Fruit fly (Drosophila melanogaster) whole organism, embryonic: Measurements from ENCODE around the gene RpL14.

Experiments used
- Atf6 ChIP-seq: fragments of 200-800 bp; sonication (Bioruptor generic); IDR thresholded peaks from 2 replicates; pipeline ENCODE4 v1.3.6; 2022; ENCODE audit warnings: missing biosample characterization, missing genetic modification characterization
- Blimp-1 ChIP-seq: fragments of 200-800 bp; sonication (Bioruptor generic); optimal IDR thresholded peaks from 3 replicates; lab custom pipeline; 2018; ENCODE audit warnings: missing biosample characterization, missing genetic modification characterization, mild to moderate bottlenecking, moderate library complexity, missing genetic modification reagents
- C15 ChIP-seq: fragments of 200-800 bp; sonication (Bioruptor generic); IDR thresholded peaks from 3 replicates; pipeline ENCODE4 v1.3.6; 2022; ENCODE audit warnings: missing biosample characterization, missing genetic modification characterization
- CG10147 ChIP-seq: fragments of 200-800 bp; sonication (Bioruptor generic); optimal IDR thresholded peaks from 2 replicates; lab custom pipeline; 2019; ENCODE audit warnings: missing biosample characterization, mild to moderate bottlenecking, missing genetic modification characterization, moderate library complexity
- CG10654 ChIP-seq: fragments of 200-800 bp; sonication (Bioruptor generic); optimal IDR thresholded peaks from 2 replicates; lab custom pipeline; 2016; ENCODE audit warnings: missing biosample characterization, missing genetic modification characterization
- CG12219 ChIP-seq: fragments of 200-800 bp; sonication (Bioruptor generic); optimal IDR thresholded peaks from 3 replicates; lab custom pipeline; 2018; ENCODE audit warnings: missing biosample characterization, mild to moderate bottlenecking, missing genetic modification characterization
- CG12299 ChIP-seq: fragments of 200-800 bp; sonication (Bioruptor generic); optimal IDR thresholded peaks from 2 replicates; lab custom pipeline; 2018; ENCODE audit warnings: missing biosample characterization, mild to moderate bottlenecking, missing genetic modification characterization
- CG12391 ChIP-seq: fragments of 200-800 bp; sonication (Bioruptor generic); optimal IDR thresholded peaks from 3 replicates; lab custom pipeline; 2018; ENCODE audit warnings: missing biosample characterization, mild to moderate bottlenecking, missing genetic modification characterization, moderate library complexity
- CG12744 ChIP-seq: fragments of 200-800 bp; sonication (Bioruptor generic); optimal IDR thresholded peaks from 2 replicates; lab custom pipeline; 2016; ENCODE audit warnings: missing biosample characterization, missing genetic modification characterization
- CG14050 ChIP-seq: fragments of 200-800 bp; sonication (Bioruptor generic); IDR thresholded peaks from 3 replicates; pipeline ENCODE4 v1.3.6; 2022; ENCODE audit warnings: missing biosample characterization, missing genetic modification characterization
- CG17361 ChIP-seq: fragments of 200-800 bp; sonication (Bioruptor generic); IDR thresholded peaks from 3 replicates; pipeline ENCODE4 v1.3.6; 2022; ENCODE audit warnings: missing biosample characterization, missing genetic modification characterization
- CG2712 ChIP-seq: fragments of 200-800 bp; optimal IDR thresholded peaks from 3 replicates; lab custom pipeline; 2019; ENCODE audit warnings: missing biosample characterization, mild to moderate bottlenecking, missing genetic modification characterization, moderate library complexity
- CG2889 ChIP-seq: fragments of 200-800 bp; sonication (Bioruptor generic); IDR thresholded peaks from 3 replicates; pipeline ENCODE4 v1.3.6; 2022; ENCODE audit warnings: missing biosample characterization, missing genetic modification characterization
- CG3065 ChIP-seq: fragments of 200-800 bp; sonication (Bioruptor generic); optimal IDR thresholded peaks from 2 replicates; lab custom pipeline; 2016; ENCODE audit warnings: missing biosample characterization, missing genetic modification characterization
- CG34224 ChIP-seq: fragments of 200-800 bp; sonication (Bioruptor generic); IDR thresholded peaks from 3 replicates; pipeline ENCODE4 v1.3.6; 2022; ENCODE audit warnings: missing biosample characterization, missing genetic modification characterization; ENCODE audit not compliant: partially characterized antibody
- CG3726 ChIP-seq: fragments of 200-800 bp; sonication (Bioruptor generic); IDR thresholded peaks from 3 replicates; pipeline ENCODE4, ENCODE4 v1.3.6; 2022; ENCODE audit warnings: missing biosample characterization, missing genetic modification characterization
- CG5953 ChIP-seq: fragments of 200-800 bp; sonication (Bioruptor generic); IDR thresholded peaks from 2 replicates; pipeline ENCODE4 v1.3.6; 2022; ENCODE audit warnings: missing biosample characterization, missing genetic modification characterization
- CG6654 ChIP-seq: fragments of 200-800 bp; sonication (Bioruptor generic); optimal IDR thresholded peaks from 2 replicates; lab custom pipeline; 2017; ENCODE audit warnings: missing biosample characterization, mild to moderate bottlenecking, missing genetic modification characterization
- CG8290 ChIP-seq, 3 experiments: fragments of 200-800 bp; sonication (Bioruptor generic); optimal IDR thresholded peaks; 2 replicates each; lab custom pipeline; 2016 to 2019; ENCODE audit warnings: missing biosample characterization in 3 of 3, missing genetic modification characterization in 3 of 3, mild to moderate bottlenecking in 2 of 3, moderate library complexity in 1 of 3
- CG8478 ChIP-seq: fragments of >200 bp; optimal IDR thresholded peaks from 2 replicates; lab custom pipeline; 2018
- CHES-1-like ChIP-seq: fragments of 200-800 bp; sonication (Bioruptor generic); optimal IDR thresholded peaks from 2 replicates; lab custom pipeline; 2016; ENCODE audit warnings: missing biosample characterization, missing genetic modification characterization
- HLH3B ChIP-seq: fragments of 200-800 bp; sonication (Bioruptor generic); IDR thresholded peaks from 2 replicates; pipeline ENCODE4 v1.3.6; 2022; ENCODE audit warnings: missing biosample characterization, missing genetic modification characterization
- HLH54F ChIP-seq: fragments of 200-800 bp; sonication (Bioruptor generic); optimal IDR thresholded peaks from 3 replicates; lab custom pipeline; 2016; ENCODE audit warnings: missing biosample characterization, missing genetic modification characterization
- Hmr ChIP-seq: fragments of 200-800 bp; sonication (Bioruptor generic); optimal IDR thresholded peaks from 3 replicates; lab custom pipeline; 2017; ENCODE audit warnings: mild to moderate bottlenecking, missing biosample characterization, missing genetic modification reagents, missing genetic modification characterization
- Mad ChIP-seq: fragments of 200-800 bp; sonication (Bioruptor generic); optimal IDR thresholded peaks from 2 replicates; lab custom pipeline; 2016; ENCODE audit warnings: missing biosample characterization, missing genetic modification characterization
- Nf-YC ChIP-seq: fragments of 200-800 bp; optimal IDR thresholded peaks from 3 replicates; lab custom pipeline; 2019; ENCODE audit warnings: missing biosample characterization, mild to moderate bottlenecking, missing genetic modification characterization, moderate library complexity
- Pdp1 ChIP-seq, 2 experiments: fragments of 200-800 bp; sonication (Bioruptor generic); optimal IDR thresholded peaks; 3 replicates each; lab custom pipeline; 2016; ENCODE audit warnings: missing biosample characterization in 2 of 2, missing genetic modification characterization in 2 of 2, mild to moderate bottlenecking in 1 of 2, moderate library complexity in 1 of 2
- Poxn ChIP-seq: fragments of 200-800 bp; sonication (Bioruptor generic); IDR thresholded peaks from 2 replicates; pipeline ENCODE4 v1.3.6; 2022; ENCODE audit warnings: missing biosample characterization, missing genetic modification characterization
- Usf ChIP-seq: fragments of 200-800 bp; sonication (Bioruptor generic); optimal IDR thresholded peaks from 2 replicates; lab custom pipeline; 2017; ENCODE audit warnings: missing genotype, missing biosample characterization, missing genetic modification characterization
- Xrp1 ChIP-seq: fragments of 200-800 bp; sonication (Bioruptor generic); IDR thresholded peaks from 2 replicates; pipeline ENCODE4 v1.3.6; 2022; ENCODE audit warnings: missing biosample characterization, missing genetic modification characterization
- al ChIP-seq: fragments of 200-800 bp; sonication (Bioruptor generic); IDR thresholded peaks from 2 replicates; pipeline ENCODE4 v1.3.6; 2022; ENCODE audit warnings: missing biosample characterization, missing genetic modification characterization
- amos ChIP-seq: fragments of 200-800 bp; sonication (Bioruptor generic); IDR thresholded peaks from 2 replicates; pipeline ENCODE4 v1.3.6; 2022; ENCODE audit warnings: missing biosample characterization, missing genetic modification characterization; ENCODE audit not compliant: partially characterized antibody
- az2 ChIP-seq: fragments of 200-800 bp; sonication (Bioruptor generic); optimal IDR thresholded peaks from 3 replicates; lab custom pipeline; 2016; ENCODE audit warnings: missing biosample characterization, missing genetic modification characterization
- br ChIP-seq: fragments of >200 bp; optimal IDR thresholded peaks from 2 replicates; lab custom pipeline; 2017
- dmrt11E ChIP-seq: fragments of 200-800 bp; sonication (Bioruptor generic); optimal IDR thresholded peaks from 3 replicates; lab custom pipeline; 2018; ENCODE audit warnings: missing biosample characterization, mild to moderate bottlenecking, missing genetic modification characterization, moderate library complexity
- emc ChIP-seq: fragments of 200-800 bp; sonication (Bioruptor generic); optimal IDR thresholded peaks from 2 replicates; lab custom pipeline; 2016; ENCODE audit warnings: missing biosample characterization, missing genetic modification characterization
- exex ChIP-seq: fragments of 200-800 bp; sonication (Bioruptor generic); optimal IDR thresholded peaks from 4 replicates; lab custom pipeline; 2018; ENCODE audit warnings: missing biosample characterization, mild to moderate bottlenecking, missing genetic modification characterization, moderate library complexity
- grau ChIP-seq: fragments of 200-800 bp; optimal IDR thresholded peaks from 3 replicates; lab custom pipeline; 2019; ENCODE audit warnings: missing biosample characterization, mild to moderate bottlenecking, missing genetic modification characterization, moderate library complexity
- lmd ChIP-seq: fragments of 200-800 bp; sonication (Bioruptor generic); IDR thresholded peaks from 2 replicates; pipeline ENCODE4 v1.3.6; 2022; ENCODE audit warnings: missing biosample characterization, missing genetic modification characterization
- lola ChIP-seq, 3 experiments: fragments of >200 bp in 2 of 3; fragments of 200-800 bp in 1 of 3; sonication (Bioruptor generic) in 1 of 3; optimal IDR thresholded peaks; 2 replicates each; lab custom pipeline; 2017 to 2019; ENCODE audit warnings: missing biosample characterization in 3 of 3, missing genetic modification characterization in 3 of 3, mild to moderate bottlenecking in 1 of 3, moderate library complexity in 1 of 3
- lov ChIP-seq, 2 experiments: fragments of 200-800 bp in 1 of 2; fragments of >200 bp in 1 of 2; sonication (Bioruptor generic) in 1 of 2; IDR thresholded peaks in 1 of 2; optimal IDR thresholded peaks in 1 of 2; 2 replicates in 1 of 2; 3 replicates in 1 of 2; pipeline versions ENCODE4 v1.3.6 to Lab custom; 2017 to 2022; ENCODE audit warnings: missing biosample characterization in 1 of 2, missing genetic modification characterization in 1 of 2
- prd ChIP-seq, 3 experiments: fragments of >200 bp in 2 of 3; fragments of 200-800 bp in 1 of 3; sonication (Bioruptor generic) in 1 of 3; optimal IDR thresholded peaks in 2 of 3; IDR thresholded peaks in 1 of 3; 2 replicates in 2 of 3; 3 replicates in 1 of 3; pipeline versions ENCODE4 v1.3.6 to Lab custom; 2017 to 2022; ENCODE audit warnings: missing biosample characterization in 1 of 3, missing genetic modification characterization in 1 of 3
- sd ChIP-seq: fragments of 200-800 bp; sonication (Bioruptor generic); optimal IDR thresholded peaks from 3 replicates; lab custom pipeline; 2018; ENCODE audit warnings: missing biosample characterization, mild to moderate bottlenecking, missing genetic modification characterization, moderate library complexity
- shn ChIP-seq: fragments of 200-800 bp; sonication (Bioruptor generic); optimal IDR thresholded peaks from 3 replicates; lab custom pipeline; 2016; ENCODE audit warnings: missing biosample characterization, missing genetic modification characterization
- toy ChIP-seq: fragments of 200-800 bp; sonication (Bioruptor generic); IDR thresholded peaks from 2 replicates; pipeline ENCODE4 v1.3.6; 2022; ENCODE audit warnings: missing biosample characterization, missing genetic modification characterization
- trem ChIP-seq: fragments of 200-800 bp; optimal IDR thresholded peaks from 3 replicates; lab custom pipeline; 2019; ENCODE audit warnings: missing biosample characterization, mild to moderate bottlenecking, missing genetic modification characterization, moderate library complexity
- zen2 ChIP-seq: fragments of 200-800 bp; sonication (Bioruptor generic); IDR thresholded peaks from 3 replicates; pipeline ENCODE4 v1.3.6; 2022; ENCODE audit warnings: missing biosample characterization, missing genetic modification characterization; ENCODE audit not compliant: partially characterized antibody

Gene RpL14

DNA sequence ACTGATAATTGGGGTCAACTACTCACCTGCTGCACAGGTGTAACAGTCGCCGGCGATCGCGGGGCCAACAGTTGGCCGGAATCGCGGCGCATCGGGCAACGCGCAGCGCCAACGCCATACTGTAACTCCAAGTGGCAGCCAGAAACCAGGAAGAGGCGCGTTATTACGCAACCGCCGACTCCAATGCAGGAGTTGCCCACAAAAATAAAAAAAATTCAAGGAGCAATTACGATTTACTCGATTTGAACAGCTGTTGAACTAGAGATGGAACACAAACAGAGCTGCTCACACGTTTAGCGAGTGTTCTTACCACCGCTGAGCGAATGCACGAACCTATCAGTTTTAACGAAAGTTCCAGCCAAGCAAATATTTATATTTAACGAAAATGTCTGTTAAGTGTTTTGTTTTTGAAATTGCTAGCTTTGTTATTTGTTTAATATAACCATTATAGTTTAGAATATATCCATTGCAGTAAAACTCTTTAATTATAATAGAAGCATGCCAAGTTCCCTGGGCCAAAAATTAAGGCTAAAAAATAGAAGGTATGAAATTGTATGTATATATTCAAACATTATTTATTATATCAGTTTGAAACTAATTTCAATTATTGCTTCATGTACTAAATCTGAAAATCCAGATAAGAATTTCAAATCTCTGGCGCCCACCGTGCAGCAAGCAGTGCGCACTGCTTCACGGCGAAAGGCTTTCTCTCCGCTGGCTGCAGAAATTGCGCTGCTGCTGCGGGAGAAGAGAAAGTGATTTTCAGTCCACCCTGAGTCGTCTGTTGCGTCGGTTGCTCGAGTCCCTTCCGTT, 3.3 kb downstream of the RpL14 start, which contains the start of the genes CG5989 and CG6282 (continued):
- TF ChIP-seq lola (GFP tag; optimal IDR thresholded peaks at IDR 0.05; lab: Kevin White, UChicago) (peak in 1 of 3 experiments; percentile 25), amos (GFP tag; lab: Robert Waterston, UW) (peak; percentile 65), CG34224 (GFP tag; lab: Robert Waterston, UW) (peak; percentile 52; the same call in 2 of the 3 replicates), CG12391 (tag; lab: Kevin White, UChicago) (peak; percentile 65), CG2712 (peak; percentile 24), CG12219 (peak; percentile 45), CG3065 (GFP tag; lab: Kevin White, UChicago) (no peak), CG6654 (GFP tag; lab: Kevin White, UChicago) (no peak), prd (optimal IDR thresholded peaks at IDR 0.05; lab: Kevin White, UChicago) (no peak), prd (GFP tag; IDR thresholded peaks at IDR 0.05; lab: Robert Waterston, UW) (0 out of 3 replicates have a peak, but pooled peaks have one; percentile 35), zen2 (GFP tag; lab: Robert Waterston, UW) (no peak; the same call in 2 of the 3 replicates), CG12299 (tag; lab: Kevin White, UChicago) (peak; percentile 32), CG12744 (GFP tag; lab: Kevin White, UChicago) (no peak), sd (tag; lab: Kevin White, UChicago) (peak; percentile 82), lov (optimal IDR thresholded peaks at IDR 0.05; lab: Kevin White, UChicago) (no peak), lov (GFP tag; IDR thresholded peaks at IDR 0.05; lab: Robert Waterston, UW) (peak; percentile 68), lmd (GFP tag; lab: Robert Waterston, UW) (no peak), Usf (GFP tag; lab: Kevin White, UChicago) (no peak), HLH54F (GFP tag; lab: Kevin White, UChicago) (peak; percentile 46), Xrp1 (GFP tag; lab: Robert Waterston, UW) (peak; percentile 57), CG10147 (peak; percentile 9), CG17361 (GFP tag; lab: Robert Waterston, UW) (peak; percentile 36; the same call in 2 of the 3 replicates), trem (tag; lab: Kevin White, UChicago) (peak; percentile 84), Hmr (GFP tag; lab: Kevin White, UChicago) (peak; percentile 57), al (no peak), br (lab: Kevin White, UChicago) (no peak), shn (no peak), CG10654 (GFP tag; lab: Kevin White, UChicago) (no peak), Mad (GFP tag; lab: Kevin White, UChicago) (no peak), Blimp-1 (peak; percentile 67), az2 (peak; percentile 28), CG14050 (GFP tag; lab: Robert Waterston, UW) (no peak), grau (tag; lab: Kevin White, UChicago) (peak; percentile 49), dmrt11E (peak; percentile 31), CHES-1-like (GFP tag; lab: Kevin White, UChicago) (no peak), CG8290 (GFP tag; optimal IDR thresholded peaks at IDR 0.05; lab: Kevin White, UChicago) (no peak), CG8290 (tag; optimal IDR thresholded peaks at IDR 0.05; lab: Kevin White, UChicago) (peak in 1 of 2 experiments; percentile 45), Atf6 (GFP tag; lab: Robert Waterston, UW) (peak; percentile 58; the same call in 1 of the 2 replicates), Nf-YC (tag; lab: Kevin White, UChicago) (peak; percentile 27), Poxn (0 out of 2 replicates have a peak, but pooled peaks have one; percentile 31), exex (tag; lab: Kevin White, UChicago) (peak; percentile 81), Pdp1 (GFP tag; optimal IDR thresholded peaks at IDR 0.05; lab: Kevin White, UChicago) (peak; percentile 4 to 75), HLH3B (GFP tag; lab: Robert Waterston, UW) (peak; percentile 36; the same call in 1 of the 2 replicates), CG2889 (GFP tag; lab: Robert Waterston, UW) (peak; percentile 49; the same call in 2 of the 3 replicates), CG5953 (GFP tag; lab: Robert Waterston, UW) (peak; percentile 34; the same call in 1 of the 2 replicates), CG8478 (no peak), CG3726 (GFP tag; lab: Robert Waterston, UW) (no peak), toy (GFP tag; lab: Robert Waterston, UW) (no peak), C15 (GFP tag; lab: Robert Waterston, UW) (no peak), emc (GFP tag; lab: Kevin White, UChicago) (no peak)
